Worm (Caenorhabditis elegans): Measurements from ENCODE around the gene tyr-6.

Gene tyr-6

DNA sequence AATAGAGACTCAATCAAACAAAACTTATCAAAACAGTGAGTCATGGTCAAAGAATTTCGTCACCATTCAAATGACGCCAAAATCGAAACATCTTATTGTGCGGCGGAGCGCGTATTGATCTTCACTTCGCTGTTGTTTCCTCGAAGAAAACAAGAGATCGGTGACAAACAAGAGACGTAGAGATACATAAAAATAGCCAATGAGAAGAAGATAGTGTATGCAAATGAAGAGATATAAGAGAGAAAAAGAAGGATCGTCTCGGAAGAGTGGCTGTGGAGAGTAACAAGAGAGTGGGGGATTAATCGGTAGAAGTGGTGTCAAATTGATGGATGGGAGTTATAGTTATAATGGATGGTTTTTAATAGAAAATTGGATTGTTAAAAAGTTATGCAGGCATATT is 5.6 kb upstream of the tyr-6 start (continued):
- TF ChIP-seq fkh-10 (GFP tag; optimal IDR thresholded peaks at IDR 0.05) (no peak), elt-2 (tag; optimal IDR thresholded peaks at IDR 0.05) (no peak), F13H6.1 (tag; optimal IDR thresholded peaks at IDR 0.05) (no peak), ceh-31 (tag; optimal IDR thresholded peaks at IDR 0.05) (peak; percentile 51), ceh-18 (tag; optimal IDR thresholded peaks at IDR 0.05) (no peak), gmeb-2 (tag; optimal IDR thresholded peaks at IDR 0.05) (no peak), tbx-2 (tag; optimal IDR thresholded peaks at IDR 0.05) (peak; percentile 60), sox-4 (tag; optimal IDR thresholded peaks at IDR 0.05) (no peak)

DNA sequence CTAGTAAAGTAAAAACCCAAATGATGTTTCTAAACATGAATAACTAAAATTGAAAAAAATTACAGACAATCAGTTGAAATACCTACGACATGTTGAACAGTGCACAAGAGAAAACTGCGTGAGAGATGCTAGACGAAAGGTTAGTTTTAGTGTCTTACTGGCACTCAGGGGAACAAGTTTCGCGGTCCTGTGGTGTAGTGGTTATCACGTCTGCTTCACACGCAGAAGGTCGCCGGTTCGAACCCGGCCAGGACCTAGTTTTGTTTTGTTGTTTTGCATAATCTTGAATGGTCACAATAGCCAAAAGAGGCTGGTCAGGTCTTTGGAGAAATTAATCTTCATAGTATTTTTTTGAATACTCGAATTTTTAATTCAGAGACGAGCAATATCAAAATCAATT is 657 bp downstream of the tyr-6 start:
- peak; percentile 30 for TF ChIP-seq C38D4.7 (GFP tag; optimal IDR thresholded peaks at IDR 0.05)
- peak; percentile 20 for TF ChIP-seq sox-4 (tag; optimal IDR thresholded peaks at IDR 0.05)
- no peak for TF ChIP-seq C08G9.2 (tag; optimal IDR thresholded peaks at IDR 0.05)
- TF ChIP-seq elt-2 (tag; optimal IDR thresholded peaks at IDR 0.05): peak; percentile 41
- peak; percentile 25 for TF ChIP-seq fkh-6 (tag; optimal IDR thresholded peaks at IDR 0.05)
- TF ChIP-seq ceh-45 (GFP tag; IDR thresholded peaks at IDR 0.05): 0 out of 2 replicates have a peak, but pooled peaks have one; percentile 46
- no peak for TF ChIP-seq ttx-3 (tag; optimal IDR thresholded peaks at IDR 0.05)

DNA sequence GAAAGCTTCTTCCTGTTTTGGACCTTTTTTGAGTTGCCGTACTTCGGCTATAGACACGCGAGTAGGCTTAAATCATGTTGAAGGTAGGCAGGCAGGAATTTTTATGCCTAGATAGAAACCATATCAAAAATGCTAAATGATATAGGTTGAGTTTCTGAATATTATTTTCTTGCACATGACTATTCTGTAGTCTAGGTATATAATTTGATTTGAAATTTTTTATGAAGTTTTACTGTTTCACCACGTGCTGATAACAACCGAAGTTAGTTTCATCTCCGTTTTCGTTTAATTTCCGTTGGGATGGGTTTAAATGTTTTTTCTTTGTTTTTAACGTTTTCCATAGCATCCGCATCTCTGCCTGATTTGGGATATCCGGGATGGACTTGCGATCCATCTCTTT is 6.7 kb downstream of the tyr-6 start, which contains the start of gene Y73B6BL.37:
Y73B6BL.37 (plus strand) TSS at position 301 of the 400 bp plus-strand sequence.
- TF ChIP-seq ceh-48 (tag; optimal IDR thresholded peaks at IDR 0.05) (no peak), ceh-34 (tag; optimal IDR thresholded peaks at IDR 0.05) (no peak), nfya-1 (tag; optimal IDR thresholded peaks at IDR 0.05) (no peak), elt-4 (tag; optimal IDR thresholded peaks at IDR 0.05) (no peak), unc-42 (tag; optimal IDR thresholded peaks at IDR 0.05) (no peak), ceh-2 (tag; optimal IDR thresholded peaks at IDR 0.05) (no peak), ceh-22 (tag; optimal IDR thresholded peaks at IDR 0.05) (no peak), dmd-4 (tag; optimal IDR thresholded peaks at IDR 0.05; ENCODE audit: borderline replicate concordance) (no peak), lin-11 (tag; optimal IDR thresholded peaks at IDR 0.05) (no peak), elt-2 (tag; optimal IDR thresholded peaks at IDR 0.05) (no peak), ahr-1 (tag; optimal IDR thresholded peaks at IDR 0.05) (no peak), K09A11.1 (tag; optimal IDR thresholded peaks at IDR 0.05; ENCODE audit: insufficient read depth) (no peak), eyg-1 (tag; optimal IDR thresholded peaks at IDR 0.05) (no peak), madf-2 (tag; optimal IDR thresholded peaks at IDR 0.05) (no peak), hlh-6 (tag; optimal IDR thresholded peaks at IDR 0.05) (no peak), ceh-24 (tag; optimal IDR thresholded peaks at IDR 0.05) (no peak), F13H6.1 (tag; optimal IDR thresholded peaks at IDR 0.05) (no peak)

DNA sequence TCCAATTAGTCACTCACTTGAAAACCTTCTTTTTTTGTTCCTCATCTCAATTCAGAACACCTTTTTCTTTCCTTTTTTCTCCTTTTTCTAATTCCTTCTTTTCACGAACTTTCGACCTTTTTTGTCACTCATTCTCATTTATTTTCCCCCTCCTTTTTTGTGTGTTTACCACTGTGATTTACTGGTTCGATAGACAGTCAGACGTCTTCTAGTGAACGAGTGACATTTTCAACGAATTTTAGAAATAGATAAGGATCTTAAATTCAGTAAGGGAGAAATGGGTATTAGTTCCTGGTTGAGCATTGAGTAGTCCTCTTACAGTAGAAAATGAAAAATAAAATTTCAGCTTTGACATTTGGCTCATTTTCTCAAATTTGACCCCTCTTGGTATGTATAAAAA is 11.6 kb downstream of the tyr-6 start:
- TF ChIP-seq ceh-9 (tag; optimal IDR thresholded peaks at IDR 0.05): no peak
- no peak for TF ChIP-seq ceh-31 (tag; optimal IDR thresholded peaks at IDR 0.05)
- no peak for TF ChIP-seq pqm-1 (tag; optimal IDR thresholded peaks at IDR 0.05)
- no peak for TF ChIP-seq sox-4 (tag; optimal IDR thresholded peaks at IDR 0.05)
- no peak for TF ChIP-seq ceh-18 (tag; optimal IDR thresholded peaks at IDR 0.05)
- no peak for TF ChIP-seq elt-4 (tag; optimal IDR thresholded peaks at IDR 0.05)
- TF ChIP-seq ets-4 (tag; optimal IDR thresholded peaks at IDR 0.05): no peak
- TF ChIP-seq pag-3 (tag; optimal IDR thresholded peaks at IDR 0.05; ENCODE audit: borderline replicate concordance): no peak
- no peak for TF ChIP-seq hlh-6 (tag; optimal IDR thresholded peaks at IDR 0.05)

DNA sequence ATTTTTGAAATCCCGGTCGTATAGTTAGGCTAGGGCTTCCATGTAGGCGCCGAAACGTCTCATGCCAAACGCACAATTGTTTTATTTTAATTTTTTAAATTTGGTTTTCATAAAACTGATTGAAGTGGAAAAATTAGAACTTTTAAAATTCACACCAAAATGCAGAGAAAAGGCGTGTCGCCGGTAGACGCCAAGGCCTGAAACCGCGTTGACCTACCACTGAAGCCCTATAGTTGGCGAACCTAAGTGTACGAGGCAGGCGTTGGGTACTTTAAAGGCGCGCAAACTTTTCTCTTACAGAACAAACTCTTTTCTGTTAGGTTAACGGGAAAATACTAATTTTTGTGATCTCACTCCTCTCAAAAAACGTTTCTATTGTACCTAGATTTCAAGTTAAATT is 13.0 kb downstream of the tyr-6 start, which contains the start of gene Y73B6BL.44:
Y73B6BL.44 (plus strand) TSS at position 301 of the 400 bp plus-strand sequence.
- no peak for TF ChIP-seq gmeb-2 (tag; optimal IDR thresholded peaks at IDR 0.05)
- TF ChIP-seq fkh-6 (tag; optimal IDR thresholded peaks at IDR 0.05): no peak
- no peak for TF ChIP-seq che-1 (tag; optimal IDR thresholded peaks at IDR 0.05)
- no peak for TF ChIP-seq K09A11.1 (tag; optimal IDR thresholded peaks at IDR 0.05; ENCODE audit: insufficient read depth)
- no peak for TF ChIP-seq ceh-24 (tag; optimal IDR thresholded peaks at IDR 0.05)
- TF ChIP-seq ztf-16 (tag; optimal IDR thresholded peaks at IDR 0.05): no peak
- no peak for TF ChIP-seq hlh-6 (tag; optimal IDR thresholded peaks at IDR 0.05)
- no peak for TF ChIP-seq hlh-15 (tag; optimal IDR thresholded peaks at IDR 0.05)
- TF ChIP-seq lin-11 (tag; optimal IDR thresholded peaks at IDR 0.05): no peak
